Worm (Caenorhabditis elegans) whole organism, L2 larva: Measurements from ENCODE around the gene dap-3.

Source experiments
- C34F6.9 ChIP-seq: fragments of 150-350 bp; optimal IDR thresholded peaks from 2 replicates; lab custom pipeline; 2014; ENCODE audit warnings: missing biosample characterization, missing genetic modification characterization
- F13H6.1 ChIP-seq: sonication (generic microtip); optimal IDR thresholded peaks from 2 replicates; lab custom pipeline; 2016; ENCODE audit warnings: missing genetic modification characterization, missing compliant biosample characterization
- R02D3.7 ChIP-seq: fragments of 150-350 bp; optimal IDR thresholded peaks from 2 replicates; lab custom pipeline; 2014; ENCODE audit warnings: missing biosample characterization, missing genetic modification characterization
- Y55F3AM.14 ChIP-seq: fragments of 200-800 bp; sonication (Bioruptor generic); optimal IDR thresholded peaks from 2 replicates; lab custom pipeline; 2018; ENCODE audit warnings: mild to moderate bottlenecking, missing genetic modification characterization, missing compliant biosample characterization
- ZK546.5 ChIP-seq: sonication (generic microtip); optimal IDR thresholded peaks from 2 replicates; lab custom pipeline; 2017; ENCODE audit warnings: missing biosample characterization, missing genetic modification characterization
- alr-1 ChIP-seq: fragments of 150-350 bp; optimal IDR thresholded peaks from 2 replicates; lab custom pipeline; 2014; ENCODE audit warnings: missing biosample characterization, missing genetic modification characterization
- aly-2 ChIP-seq: fragments of 150-350 bp; optimal IDR thresholded peaks from 2 replicates; lab custom pipeline; 2014; ENCODE audit warnings: missing biosample characterization, missing genetic modification characterization
- ama-1 ChIP-seq: fragments of 150-350 bp; optimal IDR thresholded peaks from 2 replicates; lab custom pipeline; 2018; ENCODE audit warnings: inconsistent platforms
- blmp-1 ChIP-seq: sonication (generic microtip); optimal IDR thresholded peaks from 2 replicates; lab custom pipeline; 2017; ENCODE audit warnings: missing genetic modification characterization, mild to moderate bottlenecking, missing compliant biosample characterization, antibody characterized with exemption, moderate library complexity; ENCODE audit not compliant: insufficient read depth
- ceh-16 ChIP-seq: fragments of 150-350 bp; optimal IDR thresholded peaks from 2 replicates; lab custom pipeline; 2014; ENCODE audit warnings: missing biosample characterization, missing genetic modification characterization
- ceh-82 ChIP-seq: fragments of 150-350 bp; optimal IDR thresholded peaks from 2 replicates; lab custom pipeline; 2014; ENCODE audit warnings: missing biosample characterization, missing genetic modification characterization
- crh-2 ChIP-seq: sonication (generic microtip); optimal IDR thresholded peaks from 2 replicates; lab custom pipeline; 2017; ENCODE audit warnings: missing biosample characterization, missing genetic modification characterization
- dmd-4 ChIP-seq: sonication (generic microtip); optimal IDR thresholded peaks from 2 replicates; lab custom pipeline; 2017; ENCODE audit warnings: missing biosample characterization, missing genetic modification characterization
- egl-27 ChIP-seq: sonication (generic microtip); optimal IDR thresholded peaks from 3 replicates; lab custom pipeline; 2017; ENCODE audit warnings: missing biosample characterization, missing genetic modification reagents, missing genetic modification characterization
- elt-1 ChIP-seq: fragments of 150-350 bp; optimal IDR thresholded peaks from 2 replicates; lab custom pipeline; 2014; ENCODE audit warnings: missing biosample characterization, missing genetic modification characterization
- elt-3 ChIP-seq: sonication (generic microtip); optimal IDR thresholded peaks from 2 replicates; lab custom pipeline; 2017; ENCODE audit warnings: missing biosample characterization, missing genetic modification characterization
- fos-1 ChIP-seq: fragments of 150-350 bp; optimal IDR thresholded peaks from 2 replicates; lab custom pipeline; 2014; ENCODE audit warnings: missing biosample characterization, missing genetic modification characterization
- gmeb-1 ChIP-seq: fragments of 150-350 bp; optimal IDR thresholded peaks from 2 replicates; lab custom pipeline; 2014; ENCODE audit warnings: missing biosample characterization, missing genetic modification characterization
- lin-11 ChIP-seq: fragments of 150-350 bp; sonication (generic microtip); optimal IDR thresholded peaks from 2 replicates; lab custom pipeline; 2014; ENCODE audit warnings: missing biosample characterization, missing genetic modification characterization, inconsistent platforms, mixed read lengths
- lin-13 ChIP-seq: fragments of 150-350 bp; optimal IDR thresholded peaks from 2 replicates; lab custom pipeline; 2014; ENCODE audit warnings: missing biosample characterization, missing genetic modification reagents, missing genetic modification characterization
- lin-39 ChIP-seq: fragments of 150-350 bp; optimal IDR thresholded peaks from 2 replicates; lab custom pipeline; 2014; ENCODE audit warnings: missing biosample characterization, missing genetic modification reagents, missing genetic modification characterization
- lsy-2 ChIP-seq, 2 experiments: fragments of 150-350 bp in 1 of 2; sonication (generic microtip) in 1 of 2; optimal IDR thresholded peaks; 2 replicates each; lab custom pipeline; 2014 to 2017; ENCODE audit warnings: missing biosample characterization in 2 of 2, missing genetic modification characterization in 2 of 2
- mab-5 ChIP-seq: fragments of 150-350 bp; optimal IDR thresholded peaks from 2 replicates; lab custom pipeline; 2014; ENCODE audit warnings: missing biosample characterization, missing genetic modification characterization
- mbf-1 ChIP-seq: sonication (generic microtip); optimal IDR thresholded peaks from 2 replicates; lab custom pipeline; 2017; ENCODE audit warnings: missing biosample characterization, missing genetic modification characterization
- mdl-1 ChIP-seq, 2 experiments: fragments of 150-350 bp in 1 of 2; sonication (generic microtip) in 1 of 2; optimal IDR thresholded peaks; 2 replicates each; lab custom pipeline; 2017; ENCODE audit warnings: missing biosample characterization in 2 of 2, missing genetic modification characterization in 2 of 2
- nhr-10 ChIP-seq: sonication (generic microtip); optimal IDR thresholded peaks from 2 replicates; lab custom pipeline; 2017; ENCODE audit warnings: missing biosample characterization, missing genetic modification characterization
- nhr-11 ChIP-seq: fragments of 150-350 bp; optimal IDR thresholded peaks from 2 replicates; lab custom pipeline; 2014; ENCODE audit warnings: missing biosample characterization, missing genetic modification characterization
- nhr-12 ChIP-seq: fragments of 150-350 bp; optimal IDR thresholded peaks from 2 replicates; lab custom pipeline; 2014; ENCODE audit warnings: missing biosample characterization, missing genetic modification characterization
- nhr-129 ChIP-seq: fragments of 150-350 bp; optimal IDR thresholded peaks from 2 replicates; lab custom pipeline; 2014; ENCODE audit warnings: missing biosample characterization, missing genetic modification characterization
- nhr-21 ChIP-seq: fragments of 150-350 bp; optimal IDR thresholded peaks from 2 replicates; lab custom pipeline; 2014; ENCODE audit warnings: missing biosample characterization, missing genetic modification characterization
- nhr-23 ChIP-seq: fragments of 150-350 bp; optimal IDR thresholded peaks from 2 replicates; lab custom pipeline; 2014; ENCODE audit warnings: missing biosample characterization, missing genetic modification reagents, missing genetic modification characterization
- nhr-237 ChIP-seq: fragments of 150-350 bp; optimal IDR thresholded peaks from 2 replicates; lab custom pipeline; 2014; ENCODE audit warnings: missing biosample characterization, missing genetic modification characterization
- nhr-25 ChIP-seq: fragments of 150-350 bp; sonication (generic microtip); optimal IDR thresholded peaks from 3 replicates; lab custom pipeline; 2014; ENCODE audit warnings: missing biosample characterization, missing genetic modification characterization
- nhr-6 ChIP-seq: fragments of 150-350 bp; optimal IDR thresholded peaks from 2 replicates; lab custom pipeline; 2014; ENCODE audit warnings: missing biosample characterization, missing genetic modification characterization
- nhr-77 ChIP-seq: fragments of 150-350 bp; optimal IDR thresholded peaks from 2 replicates; lab custom pipeline; 2014; ENCODE audit warnings: missing biosample characterization, missing genetic modification characterization
- peb-1 ChIP-seq: fragments of 150-350 bp; optimal IDR thresholded peaks from 2 replicates; lab custom pipeline; 2014; ENCODE audit warnings: missing biosample characterization, missing genetic modification characterization
- sem-4 ChIP-seq: fragments of 150-350 bp; optimal IDR thresholded peaks from 2 replicates; lab custom pipeline; 2014; ENCODE audit warnings: missing biosample characterization, missing genetic modification reagents, missing genetic modification characterization
- skn-1 ChIP-seq: sonication (generic microtip); optimal IDR thresholded peaks from 2 replicates; lab custom pipeline; 2017; ENCODE audit warnings: missing biosample characterization, missing genetic modification characterization
- sma-3 ChIP-seq: sonication (generic microtip); optimal IDR thresholded peaks from 2 replicates; lab custom pipeline; 2016; ENCODE audit warnings: missing genetic modification reagents, missing genetic modification characterization, missing compliant biosample characterization
- sma-9 ChIP-seq, 2 experiments: fragments of 150-350 bp in 1 of 2; sonication (generic microtip) in 1 of 2; optimal IDR thresholded peaks; 2 replicates each; lab custom pipeline; 2014 to 2016; ENCODE audit warnings: missing genetic modification characterization in 2 of 2, mild to moderate bottlenecking in 1 of 2, missing biosample characterization in 1 of 2, missing compliant biosample characterization in 1 of 2, missing genetic modification reagents in 1 of 2, moderate library complexity in 1 of 2
- snpc-4 ChIP-seq: fragments of 150-350 bp; optimal IDR thresholded peaks from 2 replicates; lab custom pipeline; 2014; ENCODE audit warnings: missing biosample characterization, missing genetic modification characterization
- unc-39 ChIP-seq: fragments of 150-350 bp; optimal IDR thresholded peaks from 2 replicates; lab custom pipeline; 2014; ENCODE audit warnings: missing biosample characterization, missing genetic modification characterization
- unc-55 ChIP-seq: fragments of 150-350 bp; sonication (generic microtip); optimal IDR thresholded peaks from 3 replicates; lab custom pipeline; 2014; ENCODE audit warnings: missing biosample characterization, missing genetic modification reagents, missing genetic modification characterization
- unc-62 ChIP-seq: fragments of 150-350 bp; optimal IDR thresholded peaks from 2 replicates; lab custom pipeline; 2014; ENCODE audit warnings: missing biosample characterization, missing genetic modification reagents, missing genetic modification characterization
- zag-1 ChIP-seq: fragments of 150-350 bp; optimal IDR thresholded peaks from 2 replicates; lab custom pipeline; 2014; ENCODE audit warnings: missing biosample characterization, missing genetic modification characterization
- ztf-1 ChIP-seq: fragments of 200-800 bp; sonication (Bioruptor generic); conservative IDR thresholded peaks from 2 replicates; pipeline ENCODE4 v1.3.6; 2022; ENCODE audit warnings: missing genetic modification characterization, missing compliant biosample characterization
- ztf-11 ChIP-seq: sonication (generic microtip); optimal IDR thresholded peaks from 2 replicates; lab custom pipeline; 2017; ENCODE audit warnings: missing biosample characterization, missing genetic modification characterization
- ztf-4 ChIP-seq: fragments of 150-350 bp; optimal IDR thresholded peaks from 2 replicates; lab custom pipeline; 2014; ENCODE audit warnings: missing biosample characterization, missing genetic modification characterization

The dap-3 gene

ce11 chrII:10551985-10552736 is 28.8 kb upstream of the dap-3 start:
- no peak for TF ChIP-seq nhr-237
- no peak for TF ChIP-seq elt-3 (tag; lab: Kevin White, UChicago)
- TF ChIP-seq nhr-6 (tag; lab: Kevin White, UChicago), result peak; percentile 96
- TF ChIP-seq nhr-23 (tag; lab: Kevin White, UChicago), result no peak
- TF ChIP-seq dmd-4 (tag; lab: Kevin White, UChicago), result no peak
- peak; percentile 41 for TF ChIP-seq nhr-12 (tag; lab: Kevin White, UChicago)
- TF ChIP-seq ztf-1, result no peak
- TF ChIP-seq lin-39 (tag; lab: Kevin White, UChicago), result no peak
- no peak for TF ChIP-seq ZK546.5 (tag; lab: Kevin White, UChicago)
- TF ChIP-seq gmeb-1, result peak; percentile 87
- no peak for TF ChIP-seq elt-1 (tag; lab: Kevin White, UChicago)
- TF ChIP-seq unc-55 (GFP tag; lab: Kevin White, UChicago), result peak; percentile 93
- no peak for TF ChIP-seq nhr-11 (tag; lab: Kevin White, UChicago)
- peak; percentile 75 to 94 for TF ChIP-seq lsy-2 (tag; optimal IDR thresholded peaks at IDR 0.05; lab: Kevin White, UChicago)
- peak; percentile 98 for TF ChIP-seq nhr-25 (tag; lab: Kevin White, UChicago)
- TF ChIP-seq C34F6.9 (tag; lab: Kevin White, UChicago), result peak; percentile 98
- TF ChIP-seq blmp-1 (tag; lab: Kevin White, UChicago), result peak; percentile 68
- TF ChIP-seq mab-5 (tag; lab: Kevin White, UChicago), result peak; percentile 70
- no peak for TF ChIP-seq alr-1 (tag; lab: Kevin White, UChicago)
- TF ChIP-seq Y55F3AM.14 (GFP tag; lab: Kevin White, UChicago), result peak; percentile 78
- peak; percentile 97 for TF ChIP-seq nhr-129 (tag; lab: Kevin White, UChicago)
- TF ChIP-seq mdl-1 (tag; optimal IDR thresholded peaks at IDR 0.05; lab: Kevin White, UChicago), result peak; percentile 84 to 92
- peak; percentile 98 for TF ChIP-seq crh-2 (tag; lab: Kevin White, UChicago)
- TF ChIP-seq fos-1 (tag; lab: Kevin White, UChicago), result peak; percentile 88
- peak; percentile 97 for TF ChIP-seq ztf-4 (tag; lab: Kevin White, UChicago)
- TF ChIP-seq egl-27, result peak; percentile 88
- TF ChIP-seq sem-4, result peak; percentile 96
- TF ChIP-seq snpc-4, result peak; percentile 61
- TF ChIP-seq nhr-21, result peak; percentile 97
- peak; percentile 84 for TF ChIP-seq lin-13 (GFP tag; lab: Kevin White, UChicago)
- peak; percentile 83 for TF ChIP-seq ceh-16
- peak; percentile 88 for TF ChIP-seq lin-11 (tag; lab: Kevin White, UChicago)
- peak; percentile 19 for TF ChIP-seq nhr-77 (tag; lab: Kevin White, UChicago)
- TF ChIP-seq skn-1 (tag; lab: Kevin White, UChicago), result peak; percentile 53
- TF ChIP-seq zag-1 (tag; lab: Kevin White, UChicago), result peak; percentile 69
- no peak for TF ChIP-seq peb-1 (tag; lab: Kevin White, UChicago)
- TF ChIP-seq F13H6.1, result peak; percentile 95
- no peak for TF ChIP-seq mbf-1
- TF ChIP-seq unc-62 (GFP tag; lab: Kevin White, UChicago), result peak; percentile 61
- TF ChIP-seq ztf-11 (tag; lab: Kevin White, UChicago), result no peak
- TF ChIP-seq R02D3.7 (tag; lab: Kevin White, UChicago), result no peak
- peak; percentile 1 for TF ChIP-seq ceh-82
- peak; percentile 97 for TF ChIP-seq sma-3 (GFP tag; lab: Kevin White, UChicago)
- TF ChIP-seq unc-39 (tag; lab: Kevin White, UChicago), result no peak
- no peak for TF ChIP-seq aly-2 (tag; lab: Kevin White, UChicago)
- TF ChIP-seq ama-1 (lab: Kevin White, UChicago), result peak; percentile 92
- peak; percentile 98 for TF ChIP-seq sma-9 (GFP tag; optimal IDR thresholded peaks at IDR 0.05; lab: Kevin White, UChicago)
- no peak for TF ChIP-seq sma-9 (tag; optimal IDR thresholded peaks at IDR 0.05; lab: Kevin White, UChicago)
- TF ChIP-seq nhr-10 (tag; lab: Kevin White, UChicago), result peak; percentile 10
